Worm (Caenorhabditis elegans): ENCODE measurements around the gene ceh-21.

ce11 chrX:1848575-1848974 is 4.0 kb downstream of the ceh-21 start, which contains the start of gene ceh-41:
- no peak for TF ChIP-seq W03F9.2 (tag; optimal IDR thresholded peaks at IDR 0.05)
- no peak for TF ChIP-seq him-1 (tag; optimal IDR thresholded peaks at IDR 0.05)

Data from whole organism, L4/young adult.